Fruit fly (Drosophila melanogaster) whole organism, adult: ENCODE data around the gene CG16723.

Experiments used
- CG5204 ChIP-seq: fragments of 200-800 bp; sonication (Bioruptor generic); optimal IDR thresholded peaks from 2 replicates; lab custom pipeline; 2016; ENCODE audit warnings: missing biosample characterization, missing genetic modification characterization
- CG7045 ChIP-seq: fragments of 200-800 bp; sonication (Bioruptor generic); optimal IDR thresholded peaks from 2 replicates; lab custom pipeline; 2017; ENCODE audit warnings: missing biosample characterization, mild to moderate bottlenecking, missing genetic modification characterization
- cic ChIP-seq: fragments of 200-800 bp; sonication (Bioruptor generic); optimal IDR thresholded peaks from 2 replicates; lab custom pipeline; 2017; ENCODE audit warnings: missing biosample characterization, mild to moderate bottlenecking, missing genetic modification characterization, moderate library complexity
- ovo ChIP-seq: fragments of 200-800 bp; sonication (Bioruptor generic); optimal IDR thresholded peaks from 2 replicates; lab custom pipeline; 2016; ENCODE audit warnings: missing biosample characterization, missing genetic modification characterization
- pad ChIP-seq: fragments of 200-800 bp; sonication (Bioruptor generic); optimal IDR thresholded peaks from 3 replicates; lab custom pipeline; 2017; ENCODE audit warnings: missing biosample characterization, missing genetic modification characterization, mild to moderate bottlenecking, moderate library complexity, missing genetic modification reagents
- tj ChIP-seq: fragments of 200-800 bp; sonication (Bioruptor generic); optimal IDR thresholded peaks from 3 replicates; lab custom pipeline; 2017; ENCODE audit warnings: missing biosample characterization, mild to moderate bottlenecking, missing genetic modification characterization, moderate library complexity
- toe ChIP-seq: fragments of 200-800 bp; sonication (Bioruptor generic); optimal IDR thresholded peaks from 2 replicates; lab custom pipeline; 2016; ENCODE audit warnings: missing biosample characterization, missing genetic modification characterization

- TF ChIP-seq cic (GFP tag; lab: Kevin White, UChicago) (no peak), CG7045 (GFP tag; lab: Kevin White, UChicago) (no peak), toe (no peak), pad (no peak), tj (no peak), CG5204 (GFP tag; lab: Kevin White, UChicago) (no peak), ovo (GFP tag; lab: Kevin White, UChicago) (no peak)
Observed at dm6 chr3R:23639583-23639982, 43.5 kb upstream of the CG16723 start.
